Comparison of ENCODE assay signal across 6 fruit fly cellular contexts in the genomic region with DNA sequence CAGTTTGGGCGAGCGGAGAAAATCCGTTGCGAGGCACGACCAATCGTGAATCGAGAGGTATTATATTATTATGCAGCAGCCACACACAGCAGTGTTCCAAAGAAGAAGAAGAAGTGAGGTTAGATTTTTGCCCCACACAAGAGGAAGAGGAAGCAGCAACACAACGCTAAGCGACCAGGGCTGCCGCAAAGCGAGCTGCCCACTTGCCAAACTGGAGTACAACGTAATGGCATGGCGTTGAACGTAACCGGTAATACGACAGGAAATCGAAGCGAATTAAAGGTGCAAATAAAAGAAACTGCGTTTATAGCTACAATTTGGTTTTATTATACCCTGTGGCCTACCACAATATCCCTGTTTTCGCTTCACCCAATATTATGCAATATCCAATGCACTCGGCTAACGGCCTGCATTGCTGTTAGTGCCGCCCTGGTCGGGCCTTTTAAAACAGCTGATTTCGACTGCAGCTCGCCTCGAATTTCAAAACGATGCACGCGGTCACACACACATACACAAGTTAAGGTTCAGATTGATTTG.
A peak's percentile ranks its signal among the peaks of the same experiment; 100 is the strongest.
TF ChIP-seq lines count a peak whose summit lies in the region.

No protein-coding gene starts in this region.

- TF ChIP-seq CTCF in S2 (optimal IDR thresholded peaks at IDR 0.05; lab: Kevin White, UChicago), result peak; percentile 3 to 52
- TF ChIP-seq CTCF in whole organism, embryonic (GFP tag; optimal IDR thresholded peaks at IDR 0.05; lab: Kevin White, UChicago), result peak; percentile 6

TF ChIP-seq in whole organism, adult, 20 proteins besides CTCF, POLR2A, EP300 and RAD21 (continues in another document):
- TF ChIP-seq bab1 (GFP tag; optimal IDR thresholded peaks at IDR 0.05; lab: Kevin White, UChicago), result peak; percentile 74
- peak; percentile 86 for TF ChIP-seq CG12768 (GFP tag; optimal IDR thresholded peaks at IDR 0.05; lab: Kevin White, UChicago)
- TF ChIP-seq Clk (GFP tag; optimal IDR thresholded peaks at IDR 0.05; lab: Kevin White, UChicago), result peak; percentile 79
- TF ChIP-seq cic (GFP tag; optimal IDR thresholded peaks at IDR 0.05; lab: Kevin White, UChicago), result peak; percentile 76
- TF ChIP-seq kay (GFP tag; lab: Kevin White, UChicago; ENCODE audit: borderline replicate concordance), result no peak
- peak; percentile 75 for TF ChIP-seq tj (GFP tag; optimal IDR thresholded peaks at IDR 0.05; lab: Kevin White, UChicago)
- TF ChIP-seq CG11617 (GFP tag; optimal IDR thresholded peaks at IDR 0.05; lab: Kevin White, UChicago), result peak; percentile 83
- peak; percentile 85 for TF ChIP-seq CG7045 (GFP tag; optimal IDR thresholded peaks at IDR 0.05; lab: Kevin White, UChicago)
- peak; percentile 54 for TF ChIP-seq CG14711 (tag; optimal IDR thresholded peaks at IDR 0.05; lab: Kevin White, UChicago)
- peak; percentile 92 for TF ChIP-seq toe (GFP tag; optimal IDR thresholded peaks at IDR 0.05; lab: Kevin White, UChicago)
- TF ChIP-seq ovo (GFP tag; optimal IDR thresholded peaks at IDR 0.05; lab: Kevin White, UChicago), result peak; percentile 88
- TF ChIP-seq pad (GFP tag; optimal IDR thresholded peaks at IDR 0.05; lab: Kevin White, UChicago), result peak; percentile 69
- TF ChIP-seq CG5204 (GFP tag; optimal IDR thresholded peaks at IDR 0.05; lab: Kevin White, UChicago), result peak; percentile 90
- no peak for TF ChIP-seq cnc (optimal IDR thresholded peaks at IDR 0.05; lab: Kevin White, UChicago)
- TF ChIP-seq CG7101 (tag; optimal IDR thresholded peaks at IDR 0.05; lab: Kevin White, UChicago), result peak; percentile 77
- TF ChIP-seq CG1620 (GFP tag; optimal IDR thresholded peaks at IDR 0.05; lab: Kevin White, UChicago), result peak; percentile 87

TF ChIP-seq in whole organism, embryonic, 481 proteins besides CTCF, POLR2A, EP300 and RAD21 (continues in another document):
- peak; percentile 65 for TF ChIP-seq Usf (GFP tag; optimal IDR thresholded peaks at IDR 0.05; lab: Kevin White, UChicago)
- peak; percentile 70 for TF ChIP-seq CG3407 (GFP tag; optimal IDR thresholded peaks at IDR 0.05; lab: Kevin White, UChicago)
- TF ChIP-seq Fer1 (GFP tag; optimal IDR thresholded peaks at IDR 0.05; lab: Kevin White, UChicago), result peak; percentile 73
- TF ChIP-seq Gug (GFP tag; IDR thresholded peaks at IDR 0.05; lab: Robert Waterston, UW), result peak; percentile 43; the same call in 3 of the 4 replicates
- peak; percentile 54 for TF ChIP-seq Ssrp (tag; optimal IDR thresholded peaks at IDR 0.05; lab: Kevin White, UChicago)
- TF ChIP-seq CG34376 (GFP tag; optimal IDR thresholded peaks at IDR 0.05; lab: Kevin White, UChicago), result peak; percentile 86
- TF ChIP-seq Lpt (GFP tag; optimal IDR thresholded peaks at IDR 0.05; lab: Kevin White, UChicago), result no peak
- peak; percentile 32 for TF ChIP-seq CG3995 (GFP tag; optimal IDR thresholded peaks at IDR 0.05; lab: Kevin White, UChicago)
- peak; percentile 53 for TF ChIP-seq CG12071 (GFP tag; optimal IDR thresholded peaks at IDR 0.05; lab: Kevin White, UChicago)
- TF ChIP-seq bsh (GFP tag; optimal IDR thresholded peaks at IDR 0.05; lab: Kevin White, UChicago), result peak in 1 of 2 experiments; percentile 70
- TF ChIP-seq sim (GFP tag; IDR thresholded peaks at IDR 0.05; lab: Robert Waterston, UW), result 0 out of 2 replicates have a peak, but pooled peaks have one; percentile 9
- TF ChIP-seq scrt (GFP tag; optimal IDR thresholded peaks at IDR 0.05; lab: Kevin White, UChicago), result peak; percentile 76
- no peak for TF ChIP-seq Doc3 (GFP tag; IDR thresholded peaks at IDR 0.05; lab: Robert Waterston, UW; ENCODE audit: partially characterized antibody)
- peak; percentile 52 for TF ChIP-seq CG14441 (GFP tag; IDR thresholded peaks at IDR 0.05; lab: Robert Waterston, UW)
- no peak for TF ChIP-seq HLH4C (GFP tag; IDR thresholded peaks at IDR 0.05; lab: Robert Waterston, UW; ENCODE audit: partially characterized antibody)
- 0 out of 3 replicates have a peak, but pooled peaks have one; percentile 8 for TF ChIP-seq Mrtf (GFP tag; IDR thresholded peaks at IDR 0.05; lab: Robert Waterston, UW)

TF ChIP-seq in whole organism, prepupa, 60 proteins besides CTCF, POLR2A, EP300 and RAD21 (continues in another document):
- TF ChIP-seq CG6163 (GFP tag; IDR thresholded peaks at IDR 0.05; lab: Robert Waterston, UW) (peak; percentile 71), dac (GFP tag; optimal IDR thresholded peaks at IDR 0.05; lab: Kevin White, UChicago) (peak; percentile 34), CG11762 (GFP tag; optimal IDR thresholded peaks at IDR 0.05; lab: Kevin White, UChicago; ENCODE audit: insufficient read depth) (peak; percentile 54), CG6808 (GFP tag; optimal IDR thresholded peaks at IDR 0.05; lab: Kevin White, UChicago) (peak; percentile 71), ss (GFP tag; optimal IDR thresholded peaks at IDR 0.05; lab: Kevin White, UChicago) (peak; percentile 3 to 71), CG15336 (GFP tag; IDR thresholded peaks at IDR 0.05; lab: Robert Waterston, UW) (peak; percentile 32; the same call in 1 of the 2 replicates), achi (GFP tag; optimal IDR thresholded peaks at IDR 0.05; lab: Kevin White, UChicago) (peak; percentile 72), Sox15 (GFP tag; optimal IDR thresholded peaks at IDR 0.05; lab: Kevin White, UChicago) (peak; percentile 72), CG10669 (GFP tag; optimal IDR thresholded peaks at IDR 0.05; lab: Kevin White, UChicago) (peak; percentile 53), Sox14 (GFP tag; optimal IDR thresholded peaks at IDR 0.05; lab: Kevin White, UChicago) (peak; percentile 75), CG8319 (GFP tag; optimal IDR thresholded peaks at IDR 0.05; lab: Kevin White, UChicago) (peak; percentile 66), CG34406 (GFP tag; optimal IDR thresholded peaks at IDR 0.05; lab: Kevin White, UChicago) (peak; percentile 60), CG3919 (GFP tag; optimal IDR thresholded peaks at IDR 0.05; lab: Kevin White, UChicago) (peak; percentile 75), Hr39 (GFP tag; optimal IDR thresholded peaks at IDR 0.05; lab: Kevin White, UChicago) (peak; percentile 84), Blimp-1 (GFP tag; optimal IDR thresholded peaks at IDR 0.05; lab: Kevin White, UChicago) (no peak), fd85E (GFP tag; optimal IDR thresholded peaks at IDR 0.05; lab: Kevin White, UChicago) (peak; percentile 42), CG6276 (GFP tag; optimal IDR thresholded peaks at IDR 0.05; lab: Kevin White, UChicago) (no peak)

TF ChIP-seq in whole organism, pupa, 21 proteins besides CTCF, POLR2A, EP300 and RAD21 (continues in another document):
- TF ChIP-seq CG10348 (GFP tag; IDR thresholded peaks at IDR 0.05; lab: Robert Waterston, UW), result peak; percentile 43; the same call in 1 of the 2 replicates
- peak; percentile 50 for TF ChIP-seq CG17806 (tag; optimal IDR thresholded peaks at IDR 0.05; lab: Kevin White, UChicago)
- TF ChIP-seq Ets98B (GFP tag; IDR thresholded peaks at IDR 0.05; lab: Robert Waterston, UW), result no peak
- TF ChIP-seq CG13204 (GFP tag; optimal IDR thresholded peaks at IDR 0.05; lab: Kevin White, UChicago), result peak; percentile 5
- peak; percentile 53 for TF ChIP-seq CG9948 (tag; optimal IDR thresholded peaks at IDR 0.05; lab: Kevin White, UChicago)
- TF ChIP-seq EcR (GFP tag; optimal IDR thresholded peaks at IDR 0.05; lab: Kevin White, UChicago), result peak; percentile 18
- TF ChIP-seq Pif1B (GFP tag; optimal IDR thresholded peaks at IDR 0.05; lab: Kevin White, UChicago), result peak; percentile 57
- no peak for TF ChIP-seq D1 (tag; optimal IDR thresholded peaks at IDR 0.05; lab: Kevin White, UChicago)
- peak; percentile 11 for TF ChIP-seq gl (tag; optimal IDR thresholded peaks at IDR 0.05; lab: Kevin White, UChicago)
- TF ChIP-seq CG8301 (tag; optimal IDR thresholded peaks at IDR 0.05; lab: Kevin White, UChicago), result peak; percentile 63
- TF ChIP-seq CG12605 (GFP tag; IDR thresholded peaks at IDR 0.05; lab: Robert Waterston, UW), result no peak
- peak; percentile 79 for TF ChIP-seq CG32121 (GFP tag; IDR thresholded peaks at IDR 0.05; lab: Robert Waterston, UW)
- peak; percentile 52 for TF ChIP-seq Pif1A (GFP tag; optimal IDR thresholded peaks at IDR 0.05; lab: Kevin White, UChicago)
- peak; percentile 29; the same call in 1 of the 2 replicates for TF ChIP-seq rn (GFP tag; IDR thresholded peaks at IDR 0.05; lab: Robert Waterston, UW)
- TF ChIP-seq CG4496 (GFP tag; IDR thresholded peaks at IDR 0.05; lab: Robert Waterston, UW), result peak; percentile 83
- peak; percentile 71 for TF ChIP-seq Snoo (tag; optimal IDR thresholded peaks at IDR 0.05; lab: Kevin White, UChicago)
- TF ChIP-seq CG14655 (GFP tag; optimal IDR thresholded peaks at IDR 0.05; lab: Kevin White, UChicago), result peak; percentile 68
- TF ChIP-seq fd96Ca (GFP tag; IDR thresholded peaks at IDR 0.05; lab: Robert Waterston, UW), result peak; percentile 78
- peak; percentile 67 for TF ChIP-seq CG8159 (tag; optimal IDR thresholded peaks at IDR 0.05; lab: Kevin White, UChicago)

TF ChIP-seq in whole organism, wandering third instar larva, 38 proteins besides CTCF, POLR2A, EP300 and RAD21 (continues in another document):
- TF ChIP-seq Dif (GFP tag; optimal IDR thresholded peaks at IDR 0.05; lab: Kevin White, UChicago; ENCODE audit: partially characterized antibody) (no peak), GATAd (GFP tag; optimal IDR thresholded peaks at IDR 0.05; lab: Kevin White, UChicago) (peak; percentile 54), br (GFP tag; optimal IDR thresholded peaks at IDR 0.05; lab: Kevin White, UChicago) (peak; percentile 76), usp (GFP tag; optimal IDR thresholded peaks at IDR 0.05; lab: Kevin White, UChicago) (no peak), Hr83 (GFP tag; optimal IDR thresholded peaks at IDR 0.05; lab: Kevin White, UChicago; ENCODE audit: poor library complexity, severe bottlenecking) (peak; percentile 62), Hr78 (GFP tag; optimal IDR thresholded peaks at IDR 0.05; lab: Kevin White, UChicago) (no peak), sage (GFP tag; optimal IDR thresholded peaks at IDR 0.05; lab: Kevin White, UChicago) (no peak), Sp1 (GFP tag; optimal IDR thresholded peaks at IDR 0.05; lab: Kevin White, UChicago) (peak; percentile 81), foxo (GFP tag; optimal IDR thresholded peaks at IDR 0.05; lab: Kevin White, UChicago) (peak in 1 of 2 experiments; percentile 84), Abd-B (GFP tag; optimal IDR thresholded peaks at IDR 0.05; lab: Kevin White, UChicago) (no peak), fru (GFP tag; optimal IDR thresholded peaks at IDR 0.05; lab: Kevin White, UChicago) (peak; percentile 76), brk (GFP tag; optimal IDR thresholded peaks at IDR 0.05; lab: Kevin White, UChicago) (no peak), N (GFP tag; optimal IDR thresholded peaks at IDR 0.05; lab: Kevin White, UChicago) (no peak), pan (optimal IDR thresholded peaks at IDR 0.05; lab: Kevin White, UChicago) (no peak), psq (GFP tag; optimal IDR thresholded peaks at IDR 0.05; lab: Kevin White, UChicago) (peak; percentile 69), Vsx2 (GFP tag; optimal IDR thresholded peaks at IDR 0.05; lab: Kevin White, UChicago; ENCODE audit: partially characterized antibody) (no peak), HLH106 (tag; optimal IDR thresholded peaks at IDR 0.05; lab: Kevin White, UChicago) (peak; percentile 88), sv (GFP tag; optimal IDR thresholded peaks at IDR 0.05; lab: Kevin White, UChicago) (peak; percentile 77), OdsH (GFP tag; optimal IDR thresholded peaks at IDR 0.05; lab: Kevin White, UChicago) (peak; percentile 64), jim (GFP tag; optimal IDR thresholded peaks at IDR 0.05; lab: Kevin White, UChicago) (no peak)
